Worm (Caenorhabditis elegans) whole organism, dauer: Measurements from ENCODE around the gene Y41D4A.6.

Source experiments
- unc-62 ChIP-seq: sonication (generic microtip); optimal IDR thresholded peaks from 2 replicates; lab custom pipeline; 2017; ENCODE audit warnings: missing biosample characterization, missing genetic modification reagents, missing genetic modification characterization

Y41D4A.6 gene

DNA sequence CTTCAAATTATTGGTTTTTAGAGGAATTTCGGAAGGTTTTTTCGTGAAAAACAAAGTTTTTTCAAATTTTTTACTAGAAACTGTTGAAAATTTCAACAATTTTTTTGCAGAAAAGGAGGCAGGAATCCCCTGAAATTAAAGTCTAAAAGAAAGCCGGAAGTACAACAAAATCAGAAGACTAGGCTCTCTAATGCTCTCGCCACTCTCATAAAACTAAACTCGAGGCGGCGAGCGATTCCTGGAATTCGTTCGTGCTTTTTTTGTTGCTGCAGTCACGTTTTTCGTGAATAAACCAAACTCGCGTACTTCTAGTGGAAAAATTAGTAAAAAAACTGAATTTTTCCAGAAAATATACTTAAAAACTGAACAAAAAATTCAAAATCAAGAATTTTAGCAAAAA, 6.4 kb downstream of the Y41D4A.6 start:
- TF ChIP-seq unc-62 (GFP tag; lab: Kevin White, UChicago) = no peak

- TF ChIP-seq unc-62 (GFP tag; lab: Kevin White, UChicago) = no peak
These were observed 7.0 kb downstream of the Y41D4A.6 start for ce11 chrIV:1738324-1738730.

- no peak for TF ChIP-seq unc-62 (GFP tag; lab: Kevin White, UChicago)
These were observed 17.7 kb downstream of the Y41D4A.6 start for ce11 chrIV:1727538-1728072.

- TF ChIP-seq unc-62 (GFP tag; lab: Kevin White, UChicago) = no peak
These were observed 19.4 kb downstream of the Y41D4A.6 start, which contains the start of gene K08D12.8 for ce11 chrIV:1725888-1726287. Gene K08D12.8, plus strand, starts transcription at chrIV:1726188.

ce11 chrIV:1724283-1724682, 21.0 kb downstream of the Y41D4A.6 start, which contains the start of gene epic-3:
Gene epic-3, minus strand, starts transcription at chrIV:1724383.
- no peak for TF ChIP-seq unc-62 (GFP tag; lab: Kevin White, UChicago)

- no peak for TF ChIP-seq unc-62 (GFP tag; lab: Kevin White, UChicago)
These were observed 22.4 kb downstream of the Y41D4A.6 start for ce11 chrIV:1722953-1723352.

DNA sequence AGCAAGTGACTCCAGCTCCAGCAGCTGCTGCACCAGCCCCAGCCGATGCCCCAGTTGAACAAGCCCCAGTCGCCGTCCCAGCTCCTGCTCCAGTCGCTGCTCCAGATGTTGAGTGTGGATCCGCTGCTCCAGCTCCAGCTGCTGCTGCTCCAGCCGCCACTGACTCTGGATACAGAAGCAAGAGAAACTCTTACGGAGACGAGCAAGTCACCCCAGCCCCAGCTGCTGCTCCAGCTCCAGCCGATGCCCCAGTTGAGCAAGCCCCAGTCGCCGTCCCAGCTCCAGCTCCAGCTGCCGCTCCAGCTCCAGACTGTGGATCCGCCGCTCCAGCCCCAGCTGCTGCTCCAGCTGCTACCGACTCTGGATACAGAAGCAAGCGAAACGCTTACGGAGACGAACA, 23.7 kb downstream of the Y41D4A.6 start:
- TF ChIP-seq unc-62 (GFP tag; lab: Kevin White, UChicago) = no peak

DNA sequence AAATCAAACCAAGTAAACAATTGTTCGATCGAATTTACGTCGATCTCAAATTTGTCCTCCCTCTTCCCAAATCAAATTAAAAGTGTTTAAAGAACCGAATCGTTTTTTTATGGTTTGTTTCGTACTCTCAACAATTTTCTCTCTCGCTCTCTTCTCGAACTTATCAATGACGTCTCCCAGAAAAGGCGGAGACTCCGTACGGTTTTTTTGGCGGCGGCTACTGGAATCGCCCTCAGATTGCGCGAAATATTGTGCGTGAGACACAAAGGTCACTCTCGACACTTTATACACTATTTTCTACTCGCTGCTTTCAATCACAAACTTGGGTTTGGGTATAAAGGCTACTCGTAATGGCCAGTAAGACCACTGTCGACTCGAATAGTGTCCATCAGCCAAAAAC, 24.8 kb downstream of the Y41D4A.6 start, which contains the start of gene epic-2:
Gene epic-2 (plus strand): TSS at position 317 of the 400 bp plus-strand sequence.
- no peak for TF ChIP-seq unc-62 (GFP tag; lab: Kevin White, UChicago)

ce11 chrIV:1715705-1716104, 29.6 kb downstream of the Y41D4A.6 start:
- TF ChIP-seq unc-62 (GFP tag; lab: Kevin White, UChicago) = no peak

ce11 chrIV:1713618-1714017, 31.7 kb downstream of the Y41D4A.6 start:
- TF ChIP-seq unc-62 (GFP tag; lab: Kevin White, UChicago) = no peak

DNA sequence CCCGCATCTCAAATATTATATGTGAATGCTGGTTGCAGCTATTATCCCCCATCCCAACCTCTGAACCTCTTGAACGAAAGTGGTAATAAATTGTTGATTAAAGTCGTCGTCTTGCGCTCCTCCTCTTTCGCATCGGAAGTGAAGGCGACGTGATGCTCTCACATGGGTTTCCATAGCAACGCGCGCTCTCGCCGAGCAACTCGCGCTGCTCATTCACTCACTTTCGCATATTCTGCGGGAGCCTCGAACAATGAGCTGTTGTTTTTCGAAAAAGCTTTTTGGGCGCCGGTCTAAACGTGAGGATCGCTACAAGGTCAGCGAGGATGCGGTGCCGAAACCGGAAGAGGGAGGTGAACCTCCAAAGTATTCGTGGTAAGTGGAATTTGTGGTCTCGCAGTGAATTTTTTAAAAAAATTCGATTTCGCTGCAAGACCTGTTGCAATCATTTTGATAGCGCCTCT, 34.2 kb downstream of the Y41D4A.6 start, which contains the start of gene rpi-2:
Gene rpi-2 (plus strand): TSS at position 234 of the 461 bp plus-strand sequence.
- TF ChIP-seq unc-62 (GFP tag; lab: Kevin White, UChicago) = no peak

DNA sequence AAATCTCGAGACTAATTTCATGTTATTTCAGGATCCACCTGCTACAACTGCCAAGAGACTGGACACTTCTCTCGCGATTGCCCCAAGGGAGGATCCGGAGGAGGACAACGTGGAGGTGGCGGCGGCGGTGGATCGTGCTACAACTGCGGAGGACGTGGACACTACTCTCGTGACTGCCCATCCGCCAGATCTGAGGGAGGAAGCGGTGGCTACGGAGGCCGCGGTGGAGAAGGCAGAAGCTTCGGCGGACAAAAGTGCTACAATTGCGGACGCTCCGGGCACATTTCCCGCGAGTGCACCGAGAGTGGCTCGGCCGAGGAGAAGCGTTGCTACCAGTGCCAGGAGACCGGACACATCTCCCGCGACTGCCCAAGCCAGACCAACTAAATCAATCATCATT, 34.8 kb downstream of the Y41D4A.6 start:
- no peak for TF ChIP-seq unc-62 (GFP tag; lab: Kevin White, UChicago)

ce11 chrIV:1709695-1710315, 35.5 kb downstream of the Y41D4A.6 start, which contains the start of the genes pbs-1 and K08D12.3:
Gene pbs-1, minus strand, starts transcription at chrIV:1709745.
Gene K08D12.3, plus strand, starts transcription at chrIV:1710265.
- no peak for TF ChIP-seq unc-62 (GFP tag; lab: Kevin White, UChicago)

DNA sequence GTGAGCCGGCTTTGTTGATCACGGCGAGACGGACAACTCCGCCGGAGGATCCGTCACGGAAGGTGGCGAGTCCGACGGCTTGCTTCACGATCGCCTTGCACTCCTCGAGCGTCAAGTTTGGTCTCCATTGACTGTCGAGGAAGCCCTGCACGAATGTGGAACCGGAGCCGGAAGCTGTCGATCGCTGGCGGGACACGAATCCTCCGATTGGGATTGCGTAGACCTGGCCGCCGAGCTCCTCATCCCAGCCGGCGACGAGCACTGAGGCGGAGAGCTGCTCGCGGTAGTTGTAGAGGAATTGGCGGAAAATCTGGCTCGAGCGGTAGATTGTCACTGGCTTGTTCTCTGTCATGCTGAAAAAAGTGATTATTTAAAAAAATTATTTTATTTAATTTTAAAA, 36.3 kb downstream of the Y41D4A.6 start:
- TF ChIP-seq unc-62 (GFP tag; lab: Kevin White, UChicago) = no peak

- no peak for TF ChIP-seq unc-62 (GFP tag; lab: Kevin White, UChicago)
These were observed 36.9 kb downstream of the Y41D4A.6 start for ce11 chrIV:1708426-1708826.

DNA sequence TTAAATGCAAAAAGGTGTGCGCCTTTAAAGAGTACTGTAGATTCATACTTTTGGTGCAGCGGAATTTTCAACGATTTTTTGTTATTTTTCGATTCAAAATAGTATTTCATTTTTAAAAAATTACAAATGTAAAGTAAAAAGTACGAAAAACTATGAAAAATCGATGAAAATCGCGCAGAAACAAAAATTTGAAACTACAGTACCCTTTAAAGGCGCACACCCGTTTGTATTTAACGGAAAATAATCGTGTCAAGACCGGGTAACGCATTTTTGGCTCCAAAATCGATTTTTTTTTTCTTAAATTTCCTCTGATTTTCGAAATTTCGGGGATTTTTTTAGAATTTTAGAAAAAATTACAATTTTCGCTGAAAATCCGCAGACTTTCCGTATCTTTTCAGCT, 37.3 kb downstream of the Y41D4A.6 start:
- no peak for TF ChIP-seq unc-62 (GFP tag; lab: Kevin White, UChicago)

- no peak for TF ChIP-seq unc-62 (GFP tag; lab: Kevin White, UChicago)
These were observed 38.3 kb downstream of the Y41D4A.6 start, which contains the start of gene K08D12.4 for ce11 chrIV:1706996-1707395. Gene K08D12.4, plus strand, starts transcription at chrIV:1707296.
